Worm (Caenorhabditis elegans) whole organism, late embryonic: ENCODE data around the gene Y75B8A.18.

Experiments used
- rnt-1 ChIP-seq: sonication (generic microtip); optimal IDR thresholded peaks from 2 replicates; lab custom pipeline; 2016; ENCODE audit warnings: missing genetic modification characterization, missing compliant biosample characterization
- tbx-2 ChIP-seq: sonication (generic microtip); optimal IDR thresholded peaks from 2 replicates; lab custom pipeline; 2016; ENCODE audit warnings: missing genetic modification characterization, missing compliant biosample characterization
- unc-55 ChIP-seq: sonication (generic microtip); optimal IDR thresholded peaks from 2 replicates; lab custom pipeline; 2017; ENCODE audit warnings: missing biosample characterization, missing genetic modification reagents, missing genetic modification characterization
- unc-86 ChIP-seq: sonication (generic microtip); optimal IDR thresholded peaks from 2 replicates; lab custom pipeline; 2016; ENCODE audit warnings: missing genetic modification characterization, missing compliant biosample characterization

- TF ChIP-seq rnt-1 (tag; lab: Kevin White, UChicago) (no peak), tbx-2 (no peak), unc-86 (no peak), unc-55 (GFP tag; lab: Kevin White, UChicago) (no peak)
These were observed 31.8 kb downstream of the Y75B8A.18 start, which contains the start of gene Y75B8A.44 for ce11 chrIII:12194190-12194589.
